Worm (Caenorhabditis elegans): ENCODE measurements around the gene T01H3.5.
A peak's percentile ranks its signal among the peaks of the same experiment; 100 is the strongest.

Gene T01H3.5

DNA sequence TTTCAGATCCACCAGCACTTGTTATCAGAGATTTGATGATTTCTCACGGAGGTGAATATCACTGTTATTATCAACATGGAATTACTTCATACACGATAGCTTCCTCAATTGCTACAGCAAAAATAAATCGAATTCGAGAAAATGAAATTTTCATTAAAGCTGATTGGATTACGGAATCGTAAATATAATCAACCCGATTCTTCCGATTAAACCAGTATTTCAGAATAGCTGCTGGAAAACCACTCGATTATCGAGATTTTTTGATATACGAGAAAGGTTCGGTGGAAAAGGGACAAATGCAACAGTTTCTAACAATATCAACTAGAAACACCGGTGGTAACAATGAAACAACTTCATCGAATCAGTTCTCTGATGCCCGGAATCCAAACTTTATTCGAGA lies 22.6 kb downstream of the T01H3.5 start:
- TF ChIP-seq hlh-1 (tag; optimal IDR thresholded peaks at IDR 0.05) (no peak), elt-1 (tag; optimal IDR thresholded peaks at IDR 0.05; ENCODE audit: borderline replicate concordance, insufficient read depth) (no peak), blmp-1 (tag; optimal IDR thresholded peaks at IDR 0.05) (no peak), ceh-83 (GFP tag; optimal IDR thresholded peaks at IDR 0.05) (no peak), flh-1 (GFP tag; optimal IDR thresholded peaks at IDR 0.05) (no peak), drap-1 (GFP tag; optimal IDR thresholded peaks at IDR 0.05) (no peak), unc-62 (GFP tag; optimal IDR thresholded peaks at IDR 0.05) (no peak), mls-2 (tag; optimal IDR thresholded peaks at IDR 0.05) (no peak), unc-39 (tag; optimal IDR thresholded peaks at IDR 0.05) (no peak), snpc-4 (tag; optimal IDR thresholded peaks at IDR 0.05) (no peak), nhr-28 (tag; optimal IDR thresholded peaks at IDR 0.05) (no peak), pha-4 (tag; optimal IDR thresholded peaks at IDR 0.05) (no peak), sem-2 (GFP tag; optimal IDR thresholded peaks at IDR 0.05) (no peak), unc-120 (tag; optimal IDR thresholded peaks at IDR 0.05; ENCODE audit: poor library complexity, severe bottlenecking) (no peak), mab-5 (tag; optimal IDR thresholded peaks at IDR 0.05) (no peak)

DNA sequence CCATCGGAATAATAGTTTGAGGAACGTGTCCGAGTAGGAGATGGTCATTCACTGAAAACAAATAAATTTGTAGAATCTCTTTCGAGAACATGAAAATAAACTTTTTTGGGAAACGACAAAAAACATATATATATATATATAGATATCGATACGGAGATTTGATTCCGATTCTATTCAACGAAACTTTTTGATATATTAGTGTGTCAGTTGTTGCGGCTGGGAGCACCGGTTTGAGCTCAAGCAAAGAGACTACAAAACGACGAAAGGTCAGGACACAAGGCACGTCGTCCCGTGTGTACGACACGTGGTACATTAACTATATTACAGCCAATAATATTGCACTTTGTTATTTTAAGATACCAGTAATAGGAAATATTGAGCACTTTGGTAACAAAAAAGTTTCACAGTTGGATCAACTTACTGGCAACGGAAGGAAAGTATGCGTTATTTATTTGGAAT lies 28.2 kb downstream of the T01H3.5 start, which contains the start of gene best-23:
TSS of gene best-23 (minus strand) at position 51 of the 459 bp plus-strand sequence.
- TF ChIP-seq zip-8 (tag; optimal IDR thresholded peaks at IDR 0.05) (no peak), hlh-1 (tag; optimal IDR thresholded peaks at IDR 0.05) (peak; percentile 49)

DNA sequence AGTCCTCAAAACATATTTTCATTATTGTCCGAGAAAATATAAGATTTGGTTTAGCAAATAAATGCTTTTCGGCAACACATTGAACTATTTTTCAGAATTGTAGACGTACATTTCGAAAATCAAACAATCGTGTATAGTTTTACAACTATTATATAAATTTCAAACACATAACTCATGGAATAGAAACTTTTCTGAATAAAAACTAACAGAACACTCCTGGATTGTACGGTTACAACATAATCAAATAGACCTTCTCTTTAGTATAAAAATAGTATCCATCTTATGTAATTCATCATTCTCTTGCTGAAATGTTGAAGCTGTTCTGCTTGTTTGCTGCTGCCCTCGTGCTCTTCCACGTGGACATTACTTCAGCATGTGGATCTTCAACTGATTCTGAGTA lies 31.6 kb downstream of the T01H3.5 start, which contains the start of gene ZK675.4:
TSS of gene ZK675.4 (plus strand) at position 301 of the 400 bp plus-strand sequence.
- TF ChIP-seq flh-1 (GFP tag; optimal IDR thresholded peaks at IDR 0.05), result no peak
- no peak for TF ChIP-seq elt-3 (tag; optimal IDR thresholded peaks at IDR 0.05)
- no peak for TF ChIP-seq ceh-39 (tag; optimal IDR thresholded peaks at IDR 0.05)
- no peak for TF ChIP-seq blmp-1 (tag; optimal IDR thresholded peaks at IDR 0.05)

DNA sequence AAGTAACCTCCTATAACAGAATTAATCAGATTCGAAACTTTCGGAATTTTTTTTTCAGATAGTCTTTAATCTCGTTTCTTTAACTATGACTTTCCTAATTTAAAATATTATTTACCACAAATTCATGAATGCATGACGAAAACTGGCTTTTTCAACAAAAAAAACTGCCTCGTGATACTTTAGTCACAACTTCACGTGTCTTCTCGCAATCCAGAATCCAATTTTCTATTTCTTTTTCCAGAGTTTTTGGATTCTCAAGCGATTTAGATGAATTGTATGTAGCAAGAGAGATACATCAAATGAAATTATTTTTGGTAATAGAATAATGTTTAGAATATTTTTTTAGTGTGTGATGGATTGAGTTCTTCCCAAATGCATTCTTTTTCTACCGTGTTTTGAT lies 40.8 kb downstream of the T01H3.5 start:
- no peak for TF ChIP-seq unc-62 (GFP tag; optimal IDR thresholded peaks at IDR 0.05)
- no peak for TF ChIP-seq zip-8 (tag; optimal IDR thresholded peaks at IDR 0.05)
- TF ChIP-seq ham-2 (GFP tag; optimal IDR thresholded peaks at IDR 0.05), result no peak
- TF ChIP-seq ces-1 (GFP tag; optimal IDR thresholded peaks at IDR 0.05), result no peak
- TF ChIP-seq mep-1 (tag; optimal IDR thresholded peaks at IDR 0.05), result no peak
- TF ChIP-seq unc-120 (tag; optimal IDR thresholded peaks at IDR 0.05; ENCODE audit: poor library complexity, severe bottlenecking), result no peak
- TF ChIP-seq lin-13 (tag; optimal IDR thresholded peaks at IDR 0.05), result no peak
- no peak for TF ChIP-seq ceh-39 (tag; optimal IDR thresholded peaks at IDR 0.05)
- no peak for TF ChIP-seq hlh-1 (tag; optimal IDR thresholded peaks at IDR 0.05)
- no peak for TF ChIP-seq pha-4 (tag; optimal IDR thresholded peaks at IDR 0.05)
- no peak for TF ChIP-seq sem-2 (GFP tag; optimal IDR thresholded peaks at IDR 0.05)
- TF ChIP-seq nhr-237 (tag; optimal IDR thresholded peaks at IDR 0.05), result no peak
- TF ChIP-seq ceh-43 (GFP tag; optimal IDR thresholded peaks at IDR 0.05), result no peak

DNA sequence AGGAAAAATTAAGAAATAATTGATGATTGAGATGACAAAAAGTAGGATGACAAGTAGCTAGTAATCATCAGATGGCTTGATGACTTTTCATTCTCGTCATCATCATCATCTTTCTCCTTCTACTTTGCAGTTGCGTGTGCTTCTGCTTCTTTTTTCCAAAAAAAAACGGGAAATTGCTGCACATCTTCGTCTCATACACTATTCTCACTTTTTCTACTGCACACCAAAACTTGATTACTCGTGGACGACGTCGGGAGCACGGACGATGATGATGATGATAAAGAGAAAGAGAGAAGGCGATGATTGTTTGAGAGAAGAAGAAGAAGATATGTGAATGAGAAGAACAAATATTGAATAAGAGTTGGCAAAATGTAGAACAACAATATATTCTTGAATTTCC lies 41.7 kb downstream of the T01H3.5 start:
- peak; percentile 94 for TF ChIP-seq ces-1 (GFP tag; optimal IDR thresholded peaks at IDR 0.05)
- no peak for TF ChIP-seq ceh-83 (GFP tag; optimal IDR thresholded peaks at IDR 0.05)

DNA sequence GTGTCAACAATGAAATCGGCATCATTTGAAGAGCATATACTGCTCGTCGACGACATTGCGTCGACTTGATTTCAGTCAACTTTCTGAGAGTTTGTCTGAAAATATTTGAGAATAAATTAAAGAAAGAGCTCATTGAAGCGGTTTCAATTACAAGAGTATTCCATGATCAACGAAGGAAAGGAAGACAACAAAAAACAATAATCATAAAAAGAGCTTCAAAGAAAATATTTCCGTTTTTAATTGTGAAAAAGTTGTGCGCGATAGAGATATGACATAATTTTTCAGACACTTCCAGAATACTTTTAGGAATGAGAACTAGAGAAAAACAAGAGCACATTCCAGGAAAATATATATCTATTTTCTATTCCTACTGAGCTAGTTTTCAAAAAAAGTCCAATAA lies 49.2 kb downstream of the T01H3.5 start, which contains the start of gene spv-1:
TSS of gene spv-1 (minus strand) at position 101 of the 400 bp plus-strand sequence.
- TF ChIP-seq lsy-2 (tag; optimal IDR thresholded peaks at IDR 0.05), result no peak
- no peak for TF ChIP-seq ceh-39 (tag; optimal IDR thresholded peaks at IDR 0.05)
- no peak for TF ChIP-seq bed-3 (GFP tag; optimal IDR thresholded peaks at IDR 0.05)
- TF ChIP-seq elt-3 (tag; optimal IDR thresholded peaks at IDR 0.05), result no peak
- no peak for TF ChIP-seq unc-62 (GFP tag; optimal IDR thresholded peaks at IDR 0.05)
- TF ChIP-seq cnd-1 (tag; optimal IDR thresholded peaks at IDR 0.05), result no peak
- no peak for TF ChIP-seq snpc-4 (tag; optimal IDR thresholded peaks at IDR 0.05)
- TF ChIP-seq ztf-11 (tag; optimal IDR thresholded peaks at IDR 0.05), result no peak
- no peak for TF ChIP-seq ces-1 (GFP tag; optimal IDR thresholded peaks at IDR 0.05)
- no peak for TF ChIP-seq zip-8 (tag; optimal IDR thresholded peaks at IDR 0.05)
- TF ChIP-seq lin-32 (GFP tag; optimal IDR thresholded peaks at IDR 0.05), result no peak
- no peak for TF ChIP-seq sem-2 (GFP tag; optimal IDR thresholded peaks at IDR 0.05)
- TF ChIP-seq ceh-43 (GFP tag; optimal IDR thresholded peaks at IDR 0.05), result no peak

All from whole organism, mixed stage, embryonic.